Fruit fly (Drosophila melanogaster) whole organism, embryonic: Measurements from ENCODE around the gene Gclc.

Experiments used
- CG11085 ChIP-seq: fragments of 200-800 bp; sonication (Bioruptor generic); IDR thresholded peaks from 2 replicates; pipeline ENCODE4 v1.3.6; 2022; ENCODE audit warnings: missing biosample characterization, missing genetic modification characterization
- CG11560 ChIP-seq: fragments of 200-800 bp; sonication (Bioruptor generic); IDR thresholded peaks from 3 replicates; pipeline ENCODE4 v1.3.6; 2022; ENCODE audit warnings: missing biosample characterization, missing genetic modification characterization
- CG12071 ChIP-seq: fragments of 200-800 bp; sonication (Bioruptor generic); optimal IDR thresholded peaks from 3 replicates; lab custom pipeline; 2018; ENCODE audit warnings: missing biosample characterization, mild to moderate bottlenecking, missing genetic modification characterization
- CG13123 ChIP-seq: fragments of 200-800 bp; sonication (Bioruptor generic); optimal IDR thresholded peaks from 2 replicates; lab custom pipeline; 2016; ENCODE audit warnings: missing biosample characterization, missing genetic modification characterization
- CG1792 ChIP-seq: fragments of 200-800 bp; sonication (Bioruptor generic); optimal IDR thresholded peaks from 2 replicates; lab custom pipeline; 2016; ENCODE audit warnings: missing biosample characterization, missing genetic modification characterization
- CG18011 ChIP-seq: fragments of 200-800 bp; sonication (Bioruptor generic); optimal IDR thresholded peaks from 2 replicates; lab custom pipeline; 2017; ENCODE audit warnings: missing biosample characterization, missing genetic modification characterization, mild to moderate bottlenecking, moderate library complexity, missing genotype
- CG2120 ChIP-seq: fragments of 200-800 bp; sonication (Bioruptor generic); optimal IDR thresholded peaks from 3 replicates; lab custom pipeline; 2016; ENCODE audit warnings: missing biosample characterization, missing genetic modification characterization
- CG2678 ChIP-seq: fragments of 200-800 bp; sonication (Bioruptor generic); optimal IDR thresholded peaks from 3 replicates; lab custom pipeline; 2019; ENCODE audit warnings: missing biosample characterization, mild to moderate bottlenecking, missing genetic modification characterization, moderate library complexity
- CG30020 ChIP-seq: fragments of 200-800 bp; optimal IDR thresholded peaks from 2 replicates; lab custom pipeline; 2019; ENCODE audit warnings: missing biosample characterization, mild to moderate bottlenecking, missing genetic modification characterization, moderate library complexity
- CG31388 ChIP-seq: fragments of 200-800 bp; sonication (Bioruptor generic); optimal IDR thresholded peaks from 2 replicates; lab custom pipeline; 2016; ENCODE audit warnings: missing biosample characterization, missing genetic modification characterization
- CG42726 ChIP-seq: fragments of 200-800 bp; sonication (Bioruptor generic); IDR thresholded peaks from 2 replicates; pipeline ENCODE4 v1.3.6; 2022; ENCODE audit warnings: missing biosample characterization, missing genetic modification characterization; ENCODE audit not compliant: partially characterized antibody
- CG6791 ChIP-seq: fragments of 200-800 bp; sonication (Bioruptor generic); IDR thresholded peaks from 3 replicates; pipeline ENCODE4 v1.3.6; 2022; ENCODE audit warnings: missing biosample characterization, missing genetic modification characterization; ENCODE audit not compliant: partially characterized antibody
- CG8290 ChIP-seq, 3 experiments: fragments of 200-800 bp; sonication (Bioruptor generic); optimal IDR thresholded peaks; 2 replicates each; lab custom pipeline; 2016 to 2019; ENCODE audit warnings: missing biosample characterization in 3 of 3, missing genetic modification characterization in 3 of 3, mild to moderate bottlenecking in 2 of 3, moderate library complexity in 1 of 3
- CG9437 ChIP-seq: fragments of 200-800 bp; sonication (Bioruptor generic); optimal IDR thresholded peaks from 2 replicates; lab custom pipeline; 2018; ENCODE audit warnings: missing biosample characterization, mild to moderate bottlenecking, missing genetic modification characterization
- CHES-1-like ChIP-seq: fragments of 200-800 bp; sonication (Bioruptor generic); optimal IDR thresholded peaks from 2 replicates; lab custom pipeline; 2016; ENCODE audit warnings: missing biosample characterization, missing genetic modification characterization
- CTCF ChIP-seq: fragments of 200-800 bp; sonication (Bioruptor generic); optimal IDR thresholded peaks from 2 replicates; lab custom pipeline; 2017; ENCODE audit warnings: missing biosample characterization, mild to moderate bottlenecking, missing genetic modification characterization, moderate library complexity
- Dad ChIP-seq: fragments of 200-800 bp; sonication (Bioruptor generic); optimal IDR thresholded peaks from 3 replicates; lab custom pipeline; 2016; ENCODE audit warnings: missing biosample characterization, missing genetic modification characterization
- Elba2 ChIP-seq: fragments of 200-800 bp; sonication (Bioruptor generic); optimal IDR thresholded peaks from 3 replicates; lab custom pipeline; 2016; ENCODE audit warnings: missing biosample characterization, missing genetic modification characterization
- Fer3 ChIP-seq: fragments of 200-800 bp; sonication (Bioruptor generic); optimal IDR thresholded peaks from 2 replicates; lab custom pipeline; 2018; ENCODE audit warnings: missing biosample characterization, mild to moderate bottlenecking, missing genetic modification characterization, moderate library complexity
- Hr78 ChIP-seq, 2 experiments: fragments of 200-800 bp in 1 of 2; fragments of >200 bp in 1 of 2; sonication (Bioruptor generic) in 1 of 2; optimal IDR thresholded peaks; 2 replicates each; lab custom pipeline; 2017 to 2019; ENCODE audit warnings: missing biosample characterization in 2 of 2, missing genetic modification characterization in 2 of 2, mild to moderate bottlenecking in 1 of 2, moderate library complexity in 1 of 2
- Kr ChIP-seq: fragments of 200-800 bp; sonication (Bioruptor generic); optimal IDR thresholded peaks from 2 replicates; lab custom pipeline; 2017; ENCODE audit warnings: missing biosample characterization, mild to moderate bottlenecking, missing genetic modification characterization
- Mad ChIP-seq: fragments of 200-800 bp; sonication (Bioruptor generic); optimal IDR thresholded peaks from 2 replicates; lab custom pipeline; 2016; ENCODE audit warnings: missing biosample characterization, missing genetic modification characterization
- Ptx1 ChIP-seq: fragments of 200-800 bp; sonication (Bioruptor generic); IDR thresholded peaks from 2 replicates; pipeline ENCODE4 v1.3.6; 2022; ENCODE audit warnings: missing biosample characterization, missing genetic modification characterization
- Spps ChIP-seq: fragments of 200-800 bp; sonication (Bioruptor generic); optimal IDR thresholded peaks from 2 replicates; lab custom pipeline; 2018; ENCODE audit warnings: missing biosample characterization, mild to moderate bottlenecking, missing genetic modification characterization
- Tbp ChIP-seq: fragments of >200 bp; optimal IDR thresholded peaks from 2 replicates; lab custom pipeline; 2018; ENCODE audit warnings: missing biosample characterization, missing genetic modification characterization
- Usf ChIP-seq: fragments of 200-800 bp; sonication (Bioruptor generic); optimal IDR thresholded peaks from 2 replicates; lab custom pipeline; 2017; ENCODE audit warnings: missing genotype, missing biosample characterization, missing genetic modification characterization
- ac ChIP-seq: fragments of 200-800 bp; sonication (Bioruptor generic); optimal IDR thresholded peaks from 3 replicates; lab custom pipeline; 2017; ENCODE audit warnings: missing biosample characterization, mild to moderate bottlenecking, missing genetic modification characterization
- ash1 ChIP-seq: fragments of 200-800 bp; sonication (Bioruptor generic); optimal IDR thresholded peaks from 2 replicates; lab custom pipeline; 2018; ENCODE audit warnings: missing biosample characterization, mild to moderate bottlenecking, missing genetic modification characterization
- bcd ChIP-seq: fragments of 200-800 bp; sonication (Bioruptor generic); optimal IDR thresholded peaks from 2 replicates; lab custom pipeline; 2017; ENCODE audit warnings: missing biosample characterization, mild to moderate bottlenecking, missing genetic modification characterization
- cg ChIP-seq: fragments of 200-800 bp; sonication (Bioruptor generic); optimal IDR thresholded peaks from 3 replicates; lab custom pipeline; 2019; ENCODE audit warnings: missing biosample characterization, mild to moderate bottlenecking, missing genetic modification characterization, moderate library complexity
- chn ChIP-seq: fragments of 200-800 bp; sonication (Bioruptor generic); optimal IDR thresholded peaks from 2 replicates; lab custom pipeline; 2016; ENCODE audit warnings: missing biosample characterization, missing genetic modification characterization
- croc ChIP-seq: fragments of 200-800 bp; sonication (Bioruptor generic); conservative IDR thresholded peaks from 3 replicates; pipeline ENCODE4 v1.3.6; 2022; ENCODE audit warnings: missing biosample characterization, missing genetic modification characterization
- disco-r ChIP-seq: fragments of 200-800 bp; sonication (Bioruptor generic); optimal IDR thresholded peaks from 2 replicates; lab custom pipeline; 2016; ENCODE audit warnings: missing biosample characterization, missing genetic modification characterization
- esg ChIP-seq: fragments of 200-800 bp; sonication (Bioruptor generic); conservative IDR thresholded peaks from 2 replicates; pipeline ENCODE4 v1.3.6; 2022; ENCODE audit warnings: missing biosample characterization, missing genetic modification characterization
- gcm2 ChIP-seq: fragments of 200-800 bp; sonication (Bioruptor generic); optimal IDR thresholded peaks from 2 replicates; lab custom pipeline; 2016; ENCODE audit warnings: missing biosample characterization, missing genetic modification characterization
- gt ChIP-seq: fragments of 200-800 bp; sonication (Bioruptor generic); IDR thresholded peaks from 2 replicates; pipeline ENCODE4 v1.3.6; 2022; ENCODE audit warnings: missing biosample characterization, missing genetic modification characterization
- knrl ChIP-seq: fragments of 200-800 bp; sonication (Bioruptor generic); IDR thresholded peaks from 3 replicates; pipeline ENCODE4 v1.3.6; 2022; ENCODE audit warnings: missing biosample characterization, missing genetic modification characterization; ENCODE audit not compliant: partially characterized antibody
- lilli ChIP-seq: fragments of 200-800 bp; sonication (Bioruptor generic); optimal IDR thresholded peaks from 3 replicates; lab custom pipeline; 2016; ENCODE audit warnings: missing biosample characterization, missing genetic modification characterization
- luna ChIP-seq: fragments of 200-800 bp; sonication (Bioruptor generic); optimal IDR thresholded peaks from 2 replicates; lab custom pipeline; 2016; ENCODE audit warnings: missing biosample characterization, missing genetic modification characterization
- pan ChIP-seq, 4 experiments: fragments of >200 bp in 3 of 4; fragments of 200-800 bp in 1 of 4; sonication (Bioruptor generic) in 1 of 4; optimal IDR thresholded peaks in 3 of 4; IDR thresholded peaks in 1 of 4; 2 replicates each; pipeline versions ENCODE4 v1.3.6 to Lab custom; 2017 to 2022; ENCODE audit warnings: missing biosample characterization in 2 of 4, missing genetic modification characterization in 2 of 4, mixed read lengths in 1 of 4
- pum ChIP-seq: fragments of 200-800 bp; sonication (Bioruptor generic); optimal IDR thresholded peaks from 2 replicates; lab custom pipeline; 2016; ENCODE audit warnings: missing biosample characterization, missing genetic modification characterization
- rib ChIP-seq: fragments of 200-800 bp; sonication (Bioruptor generic); IDR thresholded peaks from 2 replicates; pipeline ENCODE4 v1.3.6; 2022; ENCODE audit warnings: missing biosample characterization, missing genetic modification characterization
- run ChIP-seq: fragments of 200-800 bp; sonication (Bioruptor generic); optimal IDR thresholded peaks from 3 replicates; lab custom pipeline; 2018; ENCODE audit warnings: missing biosample characterization, mild to moderate bottlenecking, missing genetic modification characterization
- seq ChIP-seq: fragments of 200-800 bp; sonication (Bioruptor generic); IDR thresholded peaks from 2 replicates; pipeline ENCODE4 v1.3.6; 2022; ENCODE audit warnings: missing biosample characterization, missing genetic modification characterization
- slou ChIP-seq: fragments of 200-800 bp; sonication (Bioruptor generic); optimal IDR thresholded peaks from 3 replicates; lab custom pipeline; 2016; ENCODE audit warnings: missing biosample characterization, missing genetic modification characterization
- sr ChIP-seq: fragments of 200-800 bp; sonication (Bioruptor generic); IDR thresholded peaks from 3 replicates; pipeline ENCODE4 v1.3.6; 2022; ENCODE audit warnings: missing biosample characterization, missing genetic modification characterization
- tgo ChIP-seq: fragments of 200-800 bp; sonication (Bioruptor generic); IDR thresholded peaks from 3 replicates; pipeline ENCODE4 v1.3.6; 2022; ENCODE audit warnings: missing biosample characterization, missing genetic modification characterization
- tna ChIP-seq: fragments of 200-800 bp; sonication (Bioruptor generic); IDR thresholded peaks from 2 replicates; pipeline ENCODE4 v1.3.6; 2022; ENCODE audit warnings: missing biosample characterization, missing genetic modification characterization; ENCODE audit not compliant: partially characterized antibody
- twi ChIP-seq: fragments of 200-800 bp; optimal IDR thresholded peaks from 2 replicates; lab custom pipeline; 2019; ENCODE audit warnings: missing biosample characterization, mild to moderate bottlenecking, missing genetic modification characterization, moderate library complexity

Gclc gene

dm6 chrX:8091017-8091620 lies 24.8 kb downstream of the Gclc start (continued):
- TF ChIP-seq CG9437 (GFP tag; lab: Kevin White, UChicago) (peak; percentile 88), tna (GFP tag; lab: Robert Waterston, UW) (0 out of 2 replicates have a peak, but pooled peaks have one; percentile 8), gcm2 (peak; percentile 95), sr (GFP tag; lab: Robert Waterston, UW) (peak; percentile 96), pum (GFP tag; lab: Kevin White, UChicago) (peak; percentile 80), Spps (tag; lab: Kevin White, UChicago) (peak; percentile 88), Hr78 (GFP tag; optimal IDR thresholded peaks at IDR 0.05; lab: Kevin White, UChicago) (peak in 1 of 2 experiments; percentile 75), CHES-1-like (GFP tag; lab: Kevin White, UChicago) (peak; percentile 84), CG31388 (GFP tag; lab: Kevin White, UChicago) (peak; percentile 89), croc (GFP tag; lab: Robert Waterston, UW) (peak; percentile 95), lilli (GFP tag; lab: Kevin White, UChicago) (peak; percentile 97), CG30020 (tag; lab: Kevin White, UChicago) (peak; percentile 57), cg (peak; percentile 89), Tbp (GFP tag; lab: Kevin White, UChicago) (no peak), CG42726 (GFP tag; lab: Robert Waterston, UW) (no peak), CG11560 (tag; lab: Robert Waterston, UW) (peak; percentile 90), CG6791 (GFP tag; lab: Robert Waterston, UW) (no peak), slou (GFP tag; lab: Kevin White, UChicago) (peak; percentile 94), CG2678 (tag; lab: Kevin White, UChicago) (peak; percentile 97), luna (GFP tag; lab: Kevin White, UChicago) (peak; percentile 78), twi (tag; lab: Kevin White, UChicago) (peak; percentile 72), Fer3 (tag; lab: Kevin White, UChicago) (peak; percentile 96), CG12071 (GFP tag; lab: Kevin White, UChicago) (peak; percentile 95), CG2120 (GFP tag; lab: Kevin White, UChicago) (peak; percentile 98), Dad (peak; percentile 91), Elba2 (GFP tag; lab: Kevin White, UChicago) (no peak), CG1792 (GFP tag; lab: Kevin White, UChicago) (peak; percentile 83), ac (peak; percentile 68), CG18011 (peak; percentile 87), seq (GFP tag; lab: Robert Waterston, UW) (peak; percentile 98), CG13123 (peak; percentile 86), knrl (GFP tag; lab: Robert Waterston, UW) (peak; percentile 48; the same call in 2 of the 3 replicates), CTCF (peak; percentile 68), CG11085 (GFP tag; lab: Robert Waterston, UW) (peak; percentile 98), gt (GFP tag; lab: Robert Waterston, UW) (peak; percentile 87), Usf (GFP tag; lab: Kevin White, UChicago) (peak; percentile 87), disco-r (GFP tag; lab: Kevin White, UChicago) (peak; percentile 67), run (peak; percentile 94), Kr (GFP tag; lab: Kevin White, UChicago) (no peak), pan (optimal IDR thresholded peaks at IDR 0.05; lab: Kevin White, UChicago) (no peak), pan (GFP tag; optimal IDR thresholded peaks at IDR 0.05 in 1 of 2, IDR thresholded peaks at IDR 0.05 in 1 of 2) (peak in 1 of 2 experiments; percentile 99), Mad (peak; percentile 92), rib (GFP tag; lab: Robert Waterston, UW) (peak; percentile 98), CG8290 (GFP tag; optimal IDR thresholded peaks at IDR 0.05; lab: Kevin White, UChicago) (peak; percentile 70), CG8290 (tag; optimal IDR thresholded peaks at IDR 0.05; lab: Kevin White, UChicago) (peak; percentile 35 to 92), esg (GFP tag; lab: Robert Waterston, UW) (peak; percentile 98), tgo (peak; percentile 99), bcd (peak; percentile 97), Ptx1 (GFP tag; lab: Robert Waterston, UW) (peak; percentile 98), chn (GFP tag; lab: Kevin White, UChicago) (peak; percentile 89), ash1 (GFP tag; lab: Kevin White, UChicago) (peak; percentile 76)
